Fruit fly (Drosophila melanogaster): ENCODE results near the gene janA.
A peak's percentile ranks its signal among the peaks of the same experiment; 100 is the strongest.

- TF ChIP-seq EcR (GFP tag; optimal IDR thresholded peaks at IDR 0.05) (peak in 1 of 2 experiments; percentile 21), pan (optimal IDR thresholded peaks at IDR 0.05) (no peak)
Measured at dm6 chr3R:30076088-30076487, 36.8 kb upstream of the janA start.
